Fruit fly (Drosophila melanogaster): Measurements from ENCODE around the gene CG34132.

The CG34132 gene

DNA sequence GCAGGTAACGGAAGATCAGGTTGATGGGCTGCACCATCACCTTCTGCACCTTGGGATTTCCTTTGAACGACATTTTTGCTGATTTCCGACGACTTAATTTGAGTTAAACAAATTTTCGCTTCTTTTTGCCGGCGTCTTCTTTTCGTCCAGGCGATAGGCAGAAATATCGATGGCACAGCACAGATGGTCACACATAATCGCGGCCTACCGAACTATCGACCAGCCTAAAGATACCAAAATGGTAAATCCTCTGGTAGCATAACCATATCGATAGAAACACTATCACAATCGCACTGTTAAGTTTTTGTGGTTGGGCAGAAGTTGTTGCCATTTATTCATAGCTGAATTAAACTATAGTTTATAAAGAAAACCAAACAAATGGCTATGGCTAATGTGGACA, at the start of gene CG34132, which contains the start of gene SmE:
Gene CG34132, plus strand, starts transcription at position 233 of the 400 bp plus-strand sequence.
Gene SmE, minus strand, starts transcription at position 180 of the 400 bp plus-strand sequence.
- TF ChIP-seq croc (GFP tag; conservative IDR thresholded peaks at IDR 0.05) = no peak
- TF ChIP-seq fru (optimal IDR thresholded peaks at IDR 0.05) = no peak
- TF ChIP-seq jumu (GFP tag; optimal IDR thresholded peaks at IDR 0.05) = no peak
- TF ChIP-seq sisA (GFP tag; IDR thresholded peaks at IDR 0.05) = no peak
- no peak for TF ChIP-seq Oaz (GFP tag; IDR thresholded peaks at IDR 0.05)
- TF ChIP-seq bbx (GFP tag; IDR thresholded peaks at IDR 0.05; ENCODE audit: partially characterized antibody) = peak; percentile 98
- peak; percentile 95 for TF ChIP-seq tna (GFP tag; IDR thresholded peaks at IDR 0.05; ENCODE audit: partially characterized antibody)
- peak; percentile 31 for TF ChIP-seq dm (GFP tag; optimal IDR thresholded peaks at IDR 0.05)
- peak; percentile 97 for TF ChIP-seq inv (GFP tag; IDR thresholded peaks at IDR 0.05; ENCODE audit: partially characterized antibody)
- TF ChIP-seq CG15269 (tag; optimal IDR thresholded peaks at IDR 0.05) = no peak
- no peak for TF ChIP-seq vvl (GFP tag; IDR thresholded peaks at IDR 0.05)
- no peak for TF ChIP-seq CG33213 (GFP tag; optimal IDR thresholded peaks at IDR 0.05)
- TF ChIP-seq row (GFP tag; IDR thresholded peaks at IDR 0.05) = peak; percentile 34; the same call in 1 of the 3 replicates
- peak; percentile 28 for TF ChIP-seq nmo (GFP tag; optimal IDR thresholded peaks at IDR 0.05)
- no peak for TF ChIP-seq CG15479 (GFP tag; optimal IDR thresholded peaks at IDR 0.05)
- peak; percentile 72 for TF ChIP-seq Sin3A (optimal IDR thresholded peaks at IDR 0.05)
- TF ChIP-seq Sry-δ (GFP tag; optimal IDR thresholded peaks at IDR 0.05) = peak; percentile 79
- TF ChIP-seq CG9932 (GFP tag; IDR thresholded peaks at IDR 0.05) = no peak
- TF ChIP-seq Med (GFP tag) = peak; percentile 2
- peak; percentile 98 for TF ChIP-seq ato (GFP tag; IDR thresholded peaks at IDR 0.05; ENCODE audit: partially characterized antibody)
- peak; percentile 47 for TF ChIP-seq CG1603 (tag; optimal IDR thresholded peaks at IDR 0.05)
- peak; percentile 96 for TF ChIP-seq knrl (GFP tag; IDR thresholded peaks at IDR 0.05; ENCODE audit: partially characterized antibody)
- no peak for TF ChIP-seq CG6854 (GFP tag; optimal IDR thresholded peaks at IDR 0.05)
- peak; percentile 32 for TF ChIP-seq CG17829 (tag; optimal IDR thresholded peaks at IDR 0.05)
- peak; percentile 94 for TF ChIP-seq zen2 (GFP tag; IDR thresholded peaks at IDR 0.05; ENCODE audit: partially characterized antibody)
- peak; percentile 66 for TF ChIP-seq MESR4 (GFP tag; optimal IDR thresholded peaks at IDR 0.05)
- 0 out of 2 replicates have a peak, but pooled peaks have one; percentile 16 for TF ChIP-seq NFAT (GFP tag; IDR thresholded peaks at IDR 0.05)
- 0 out of 2 replicates have a peak, but pooled peaks have one; percentile 8 for TF ChIP-seq sob (GFP tag; IDR thresholded peaks at IDR 0.05)
- no peak for TF ChIP-seq cg (GFP tag; optimal IDR thresholded peaks at IDR 0.05)
- no peak for TF ChIP-seq ham (GFP tag; IDR thresholded peaks at IDR 0.05)
- peak; percentile 94 for TF ChIP-seq hbn (GFP tag; IDR thresholded peaks at IDR 0.05; ENCODE audit: partially characterized antibody)
- TF ChIP-seq Dp (GFP tag; optimal IDR thresholded peaks at IDR 0.05) = peak; percentile 56
- TF ChIP-seq CG3726 (GFP tag; IDR thresholded peaks at IDR 0.05) = no peak
- TF ChIP-seq dpn (GFP tag; optimal IDR thresholded peaks at IDR 0.05) = peak in 1 of 2 experiments; percentile 3
- no peak; the same call in 1 of the 2 replicates for TF ChIP-seq CG3847 (GFP tag; IDR thresholded peaks at IDR 0.05)
- no peak for TF ChIP-seq CG6683 (GFP tag; optimal IDR thresholded peaks at IDR 0.05)
- TF ChIP-seq unc-4 (GFP tag; IDR thresholded peaks at IDR 0.05; ENCODE audit: partially characterized antibody) = peak; percentile 92
- peak; percentile 91 for TF ChIP-seq CG14860 (GFP tag; IDR thresholded peaks at IDR 0.05; ENCODE audit: partially characterized antibody)
- TF ChIP-seq grn (GFP tag; optimal IDR thresholded peaks at IDR 0.05) = no peak
- TF ChIP-seq gsb (GFP tag; IDR thresholded peaks at IDR 0.05) = no peak
- TF ChIP-seq nerfin-2 (GFP tag; IDR thresholded peaks at IDR 0.05; ENCODE audit: partially characterized antibody) = peak; percentile 91
- peak; percentile 88 for TF ChIP-seq pzg (GFP tag; optimal IDR thresholded peaks at IDR 0.05)
- peak; percentile 86 for TF ChIP-seq sna (GFP tag; IDR thresholded peaks at IDR 0.05; ENCODE audit: partially characterized antibody)
- TF ChIP-seq Dll (GFP tag; IDR thresholded peaks at IDR 0.05; ENCODE audit: partially characterized antibody) = peak; percentile 87
- TF ChIP-seq hb (GFP tag; IDR thresholded peaks at IDR 0.05; ENCODE audit: partially characterized antibody) = peak; percentile 97
- TF ChIP-seq CG17385 (GFP tag; optimal IDR thresholded peaks at IDR 0.05) = no peak
- TF ChIP-seq psq (GFP tag; optimal IDR thresholded peaks at IDR 0.05) = no peak
- no peak for TF ChIP-seq hkb (optimal IDR thresholded peaks at IDR 0.05)
- TF ChIP-seq hkb (GFP tag; IDR thresholded peaks at IDR 0.05) = no peak
- peak; percentile 99 for TF ChIP-seq CG6791 (GFP tag; IDR thresholded peaks at IDR 0.05; ENCODE audit: partially characterized antibody)

Measured in whole organism, embryonic.